Fruit fly (Drosophila melanogaster) whole organism, embryonic: ENCODE data around the gene Tpr2.

Experiments used
- CG31224 ChIP-seq: fragments of 200-800 bp; sonication (Bioruptor generic); IDR thresholded peaks from 2 replicates; pipeline ENCODE4 v1.3.6; 2022; ENCODE audit warnings: missing biosample characterization, missing genetic modification characterization
- CG7357 ChIP-seq: fragments of 200-800 bp; sonication (Bioruptor generic); IDR thresholded peaks from 3 replicates; pipeline ENCODE4 v1.3.6; 2022; ENCODE audit warnings: missing biosample characterization, missing genetic modification characterization
- Hr51 ChIP-seq, 2 experiments: fragments of 200-800 bp; sonication (Bioruptor generic); optimal IDR thresholded peaks; 2 replicates in 1 of 2; 3 replicates in 1 of 2; lab custom pipeline; 2016 to 2018; ENCODE audit warnings: missing biosample characterization in 2 of 2, missing genetic modification characterization in 2 of 2, mild to moderate bottlenecking in 1 of 2, moderate library complexity in 1 of 2
- Meics ChIP-seq: fragments of 200-800 bp; sonication (Bioruptor generic); optimal IDR thresholded peaks from 2 replicates; lab custom pipeline; 2017; ENCODE audit warnings: missing biosample characterization, mild to moderate bottlenecking, missing genetic modification characterization
- tio ChIP-seq: fragments of 200-800 bp; sonication (Bioruptor generic); optimal IDR thresholded peaks from 2 replicates; lab custom pipeline; 2017; ENCODE audit warnings: missing biosample characterization, missing genetic modification characterization, inconsistent platforms

DNA sequence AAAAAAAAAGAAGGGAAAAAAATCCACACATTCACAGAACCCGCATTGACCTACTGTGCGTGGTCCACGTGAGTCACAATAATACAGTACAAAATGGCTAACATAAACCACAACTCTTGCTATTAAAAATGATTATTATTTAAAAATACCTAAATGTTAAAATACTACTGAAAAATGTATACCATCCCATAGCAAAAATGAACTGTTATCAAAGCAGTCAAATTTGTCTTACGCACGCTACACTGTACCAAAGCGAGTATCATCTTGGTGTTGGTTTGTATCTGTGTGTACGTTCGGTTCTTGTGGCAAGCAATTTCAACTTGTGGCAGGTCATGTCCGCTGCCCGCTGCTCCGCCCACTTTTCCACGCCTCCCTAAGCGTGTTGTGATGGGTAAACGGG, 9.1 kb downstream of the Tpr2 start:
- TF ChIP-seq Meics (peak; percentile 83), CG7357 (GFP tag; lab: Robert Waterston, UW) (peak; percentile 86), CG31224 (GFP tag; lab: Robert Waterston, UW) (peak; percentile 74), tio (GFP tag; lab: Kevin White, UChicago) (peak; percentile 87), Hr51 (GFP tag; optimal IDR thresholded peaks at IDR 0.05; lab: Kevin White, UChicago) (peak; percentile 71 to 87)
